Worm (Caenorhabditis elegans): ENCODE measurements around the gene F53F4.18.

DNA sequence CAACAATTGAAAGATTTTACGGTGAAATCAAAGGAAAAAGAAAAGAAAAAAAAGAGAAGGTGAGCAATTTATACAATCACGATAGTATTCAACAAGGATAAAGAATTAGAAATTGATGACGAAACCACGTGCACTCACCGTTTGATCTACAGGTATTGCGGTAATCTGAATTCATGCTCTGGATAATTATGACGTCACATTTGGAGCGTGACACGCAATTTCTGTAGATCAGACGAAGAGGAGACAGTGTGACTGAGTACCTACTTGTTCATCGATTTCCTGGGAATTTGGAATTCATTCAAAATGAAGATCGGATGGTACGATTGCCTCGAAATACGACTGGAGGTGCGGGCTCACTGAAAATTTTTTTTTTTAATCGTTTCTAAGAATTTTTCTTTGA is 8.4 kb downstream of the F53F4.18 start:
- no peak for TF ChIP-seq bed-2 (GFP tag; IDR thresholded peaks at IDR 0.05)
- TF ChIP-seq rec-8 (tag; optimal IDR thresholded peaks at IDR 0.05), result no peak
- no peak for TF ChIP-seq hsf-1 (GFP tag; IDR thresholded peaks at IDR 0.05)
- TF ChIP-seq atf-7 (tag; optimal IDR thresholded peaks at IDR 0.05), result no peak
- no peak for TF ChIP-seq Y53G8AR.9 (GFP tag; conservative IDR thresholded peaks at IDR 0.05)
- TF ChIP-seq T26A5.8 (tag; optimal IDR thresholded peaks at IDR 0.05), result no peak
